Fruit fly (Drosophila melanogaster) S2 (cell line): ENCODE measurements around the gene Femcoat.

Source experiments
- CG8478 ChIP-seq: fragments of >200 bp; optimal IDR thresholded peaks from 2 replicates; lab custom pipeline; 2018
- CTCF ChIP-seq, 2 experiments: fragments of >200 bp; optimal IDR thresholded peaks; 2 replicates each; lab custom pipeline; 2018

Femcoat gene

DNA sequence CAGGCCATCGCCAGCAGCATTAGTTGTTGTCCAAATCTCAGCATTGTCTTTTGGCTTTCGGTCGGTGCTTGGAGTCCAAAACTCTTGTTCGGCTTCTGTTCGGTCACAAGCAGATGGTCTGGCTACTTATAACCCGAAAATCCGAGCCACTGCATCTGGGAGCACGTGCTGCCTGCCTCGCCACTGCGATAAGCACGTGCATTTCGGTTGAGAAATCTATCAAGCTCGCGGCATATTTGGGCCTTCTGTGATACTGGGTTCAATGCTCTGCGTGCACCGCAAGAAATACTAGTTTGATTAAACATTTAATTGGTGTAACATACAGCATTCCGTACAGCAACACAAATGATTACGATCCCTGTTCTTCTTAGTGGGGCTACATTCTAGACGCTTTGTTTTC is at the start of gene Femcoat:
Femcoat (minus strand) TSS at position 101 of the 400 bp plus-strand sequence.
- no peak for TF ChIP-seq CG8478 (lab: Kevin White, UChicago)
- no peak for TF ChIP-seq CTCF (optimal IDR thresholded peaks at IDR 0.05; lab: Kevin White, UChicago)

DNA sequence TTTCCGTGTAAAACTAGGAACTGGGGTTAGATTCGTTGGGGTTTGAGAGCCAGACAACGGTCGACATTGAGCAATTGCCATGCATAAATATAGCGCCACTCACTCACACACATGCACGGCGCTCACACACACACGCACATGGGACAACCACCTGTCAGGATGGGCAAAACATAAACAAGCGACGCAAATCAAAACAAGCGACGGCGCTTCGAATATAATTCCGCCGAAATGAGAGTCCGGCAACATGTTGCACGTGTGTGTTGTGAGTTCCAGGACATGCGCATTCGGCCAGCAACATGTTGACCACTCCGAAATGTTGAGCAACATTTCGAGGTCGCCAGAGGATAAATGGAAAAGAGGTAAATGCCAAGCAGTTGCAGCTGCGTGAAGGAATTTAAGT is 38.1 kb upstream of the Femcoat start:
- no peak for TF ChIP-seq CTCF (optimal IDR thresholded peaks at IDR 0.05; lab: Kevin White, UChicago)
- TF ChIP-seq CG8478 (lab: Kevin White, UChicago) = no peak

DNA sequence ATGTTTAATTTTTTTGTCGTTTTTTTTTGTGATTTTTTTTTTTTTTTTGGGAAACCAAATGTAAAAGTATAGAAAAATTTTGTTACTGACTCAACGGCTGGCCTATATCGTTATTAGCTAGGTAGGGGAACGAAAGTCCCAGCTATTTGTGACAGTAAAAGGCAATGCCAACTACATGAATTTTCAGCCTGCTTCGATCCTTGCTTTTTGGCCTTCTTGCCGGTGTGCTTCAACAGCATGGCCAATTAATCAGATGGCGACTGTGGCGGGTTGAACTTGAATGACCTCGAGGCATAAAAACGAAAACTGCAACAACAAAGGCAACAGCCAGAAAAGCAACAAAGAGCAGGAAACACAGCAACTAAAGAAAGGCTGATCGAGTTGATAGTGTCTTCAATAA is 35.2 kb upstream of the Femcoat start, which contains the start of gene CG15578:
CG15578 (minus strand) TSS at position 101 of the 400 bp plus-strand sequence.
- TF ChIP-seq CTCF (optimal IDR thresholded peaks at IDR 0.05; lab: Kevin White, UChicago) = no peak

DNA sequence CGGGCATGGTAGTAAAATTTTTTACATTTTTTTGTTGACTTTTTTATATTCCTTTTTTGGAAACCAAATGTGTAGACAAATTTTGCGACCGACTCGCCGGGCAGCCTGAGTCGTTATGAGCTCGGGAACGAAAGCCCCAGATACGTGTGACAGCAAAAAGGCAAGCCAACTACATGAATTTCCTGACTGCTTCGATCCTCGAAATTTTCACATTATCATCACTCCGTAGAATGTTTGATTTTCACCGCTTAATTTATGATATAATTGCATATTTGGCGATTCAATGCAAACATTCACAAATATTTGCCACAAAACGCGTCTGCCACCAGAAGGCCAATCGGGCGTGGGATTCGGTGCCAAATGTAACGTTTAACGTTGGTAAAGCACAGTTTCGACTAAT is 34.3 kb upstream of the Femcoat start, which contains the start of gene CG15577:
CG15577 (minus strand) TSS at position 101 of the 400 bp plus-strand sequence.
- TF ChIP-seq CTCF (optimal IDR thresholded peaks at IDR 0.05; lab: Kevin White, UChicago) (no peak), CG8478 (lab: Kevin White, UChicago) (no peak)

DNA sequence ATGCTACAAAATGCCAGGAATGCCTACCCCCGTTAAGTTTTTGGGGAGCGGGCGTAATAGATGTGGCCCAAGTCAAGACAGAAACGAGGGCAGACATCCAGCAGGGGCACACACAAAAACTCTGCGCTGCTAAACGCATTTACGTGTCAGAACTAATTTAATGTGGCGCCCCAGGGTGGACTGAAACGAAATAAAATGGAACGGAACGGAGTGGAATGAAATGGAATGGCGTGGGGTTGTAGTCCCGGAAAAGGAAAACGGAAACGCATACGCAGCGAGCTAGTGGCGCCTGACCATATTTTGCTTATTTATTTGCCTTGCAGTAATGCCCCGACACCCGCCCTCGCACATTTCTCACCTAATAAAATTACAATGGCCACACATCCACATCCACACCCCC is 30.9 kb upstream of the Femcoat start:
- TF ChIP-seq CTCF (optimal IDR thresholded peaks at IDR 0.05; lab: Kevin White, UChicago) (no peak), CG8478 (lab: Kevin White, UChicago) (no peak)

DNA sequence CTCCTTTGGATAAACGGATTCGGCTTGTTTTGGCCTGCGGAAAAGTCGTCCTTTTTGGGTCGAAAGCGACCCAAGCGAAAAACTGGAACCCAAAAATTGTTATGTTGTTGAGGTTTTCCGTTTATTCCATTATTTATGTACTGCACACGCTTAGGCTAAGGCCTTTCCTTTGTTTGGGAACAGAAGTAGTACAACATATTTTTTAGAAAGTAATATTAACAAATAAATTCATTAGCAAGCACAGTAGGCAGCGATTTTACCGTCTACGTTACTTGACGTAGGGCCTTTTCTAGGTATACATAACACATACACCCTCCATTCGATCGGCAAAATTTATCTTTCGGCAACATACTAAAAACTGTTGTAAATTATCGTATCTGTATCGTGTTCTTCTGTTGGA is 25.8 kb upstream of the Femcoat start, which contains the start of gene CG15572:
CG15572 (plus strand) TSS at position 301 of the 400 bp plus-strand sequence.
- TF ChIP-seq CG8478 (lab: Kevin White, UChicago) = no peak
- no peak for TF ChIP-seq CTCF (optimal IDR thresholded peaks at IDR 0.05; lab: Kevin White, UChicago)

DNA sequence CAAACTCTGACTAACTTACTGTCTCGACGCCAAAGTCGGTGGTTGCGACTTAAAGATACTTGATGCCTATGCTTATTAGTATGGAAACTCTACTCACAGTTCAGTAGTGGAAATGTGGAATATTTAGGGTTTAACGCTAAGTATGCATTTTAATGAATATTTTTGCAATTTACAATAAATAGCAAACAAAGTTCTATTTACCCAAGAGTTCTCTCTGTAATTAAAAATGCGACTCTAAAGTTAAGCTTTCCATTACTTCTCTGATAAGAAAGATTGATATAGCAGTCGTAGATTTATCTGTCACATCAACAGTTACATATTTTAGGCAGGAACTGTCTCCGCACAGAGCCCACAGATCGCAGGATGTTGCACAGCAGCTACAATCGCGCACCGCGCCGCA is 23.2 kb upstream of the Femcoat start, which contains the start of gene CG12691:
CG12691 (plus strand) TSS at position 301 of the 400 bp plus-strand sequence.
- TF ChIP-seq CG8478 (lab: Kevin White, UChicago) (no peak), CTCF (optimal IDR thresholded peaks at IDR 0.05; lab: Kevin White, UChicago) (no peak)

DNA sequence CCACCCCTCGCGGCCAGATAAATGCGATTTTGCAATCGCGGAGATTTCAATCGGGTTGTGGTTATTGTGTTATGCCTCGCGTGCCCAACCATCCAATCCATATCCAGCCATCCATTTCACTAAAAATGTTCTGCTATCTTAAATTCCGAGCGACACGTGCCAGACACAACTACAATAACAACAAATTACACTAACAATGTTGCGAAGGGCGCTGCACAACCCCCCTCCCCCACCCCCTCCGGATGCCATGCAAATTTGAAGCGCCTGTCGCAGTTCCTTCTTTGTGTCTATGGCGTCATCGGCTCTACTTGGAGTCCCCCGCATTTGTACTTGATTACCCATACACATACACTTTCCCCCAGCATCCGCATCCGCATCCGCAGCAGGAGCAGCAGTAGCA is 22.7 kb upstream of the Femcoat start:
- TF ChIP-seq CG8478 (lab: Kevin White, UChicago) (no peak), CTCF (optimal IDR thresholded peaks at IDR 0.05; lab: Kevin White, UChicago) (no peak)

DNA sequence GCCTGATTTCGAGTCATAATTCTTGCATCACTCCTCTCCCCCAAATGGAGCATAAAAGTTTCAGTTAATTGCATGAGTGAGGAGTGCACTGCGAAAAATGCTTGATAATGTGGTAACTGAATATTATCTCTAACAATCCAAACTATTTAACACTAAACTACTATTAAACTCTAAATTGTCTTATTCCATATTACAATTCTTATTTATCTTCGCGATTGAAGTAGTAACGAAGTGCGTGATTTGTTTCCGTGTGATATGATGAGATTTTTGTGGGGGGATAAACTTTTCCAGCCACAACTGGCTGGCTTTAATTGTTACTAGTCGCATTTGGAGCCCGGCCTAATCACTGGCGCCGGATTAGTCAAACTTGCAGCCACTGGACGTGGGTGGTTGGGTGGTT is 21.7 kb upstream of the Femcoat start:
- TF ChIP-seq CTCF (optimal IDR thresholded peaks at IDR 0.05; lab: Kevin White, UChicago) (no peak), CG8478 (lab: Kevin White, UChicago) (no peak)

DNA sequence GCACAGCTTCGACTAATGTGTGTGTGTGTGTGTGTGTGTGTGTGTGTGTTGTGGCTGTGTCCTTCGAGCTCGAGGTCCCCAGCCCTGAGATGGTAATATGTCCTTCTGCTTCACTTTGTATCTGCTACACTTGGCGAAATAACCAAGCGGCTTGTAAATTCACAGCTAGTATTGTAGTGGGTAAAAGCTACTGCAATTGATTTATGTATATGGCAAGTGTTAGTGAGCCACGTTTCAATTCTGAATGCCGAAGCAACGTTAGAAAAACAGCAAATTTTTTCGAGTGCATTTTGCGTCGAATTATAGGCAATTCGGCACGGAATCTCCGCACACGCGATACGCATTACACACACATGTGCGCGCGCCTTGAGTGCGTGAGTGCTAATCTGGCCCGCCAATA is 20.0 kb upstream of the Femcoat start:
- no peak for TF ChIP-seq CTCF (optimal IDR thresholded peaks at IDR 0.05; lab: Kevin White, UChicago)
- TF ChIP-seq CG8478 (lab: Kevin White, UChicago) = no peak

DNA sequence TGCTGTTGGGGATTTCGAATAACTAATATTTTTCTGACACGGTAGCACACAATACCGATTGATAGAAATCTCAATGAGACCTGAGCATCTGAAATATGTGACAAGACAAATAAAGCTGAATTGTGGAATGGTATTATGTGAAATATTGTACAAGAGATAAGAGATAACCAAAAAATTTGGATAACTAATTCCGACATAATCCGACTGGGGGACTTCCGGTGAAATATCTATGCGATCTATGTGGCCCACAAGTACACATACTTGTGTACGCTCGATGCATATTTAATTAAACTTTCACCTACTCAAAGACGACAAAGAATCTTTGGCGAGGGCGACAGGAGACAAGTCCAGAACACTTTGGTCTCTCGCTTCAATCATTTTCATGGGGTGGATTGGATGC is 10.1 kb upstream of the Femcoat start, which contains the start of gene CG15576:
CG15576 (minus strand) TSS at position 101 of the 400 bp plus-strand sequence.
- TF ChIP-seq CTCF (optimal IDR thresholded peaks at IDR 0.05; lab: Kevin White, UChicago) (no peak), CG8478 (lab: Kevin White, UChicago) (no peak)

DNA sequence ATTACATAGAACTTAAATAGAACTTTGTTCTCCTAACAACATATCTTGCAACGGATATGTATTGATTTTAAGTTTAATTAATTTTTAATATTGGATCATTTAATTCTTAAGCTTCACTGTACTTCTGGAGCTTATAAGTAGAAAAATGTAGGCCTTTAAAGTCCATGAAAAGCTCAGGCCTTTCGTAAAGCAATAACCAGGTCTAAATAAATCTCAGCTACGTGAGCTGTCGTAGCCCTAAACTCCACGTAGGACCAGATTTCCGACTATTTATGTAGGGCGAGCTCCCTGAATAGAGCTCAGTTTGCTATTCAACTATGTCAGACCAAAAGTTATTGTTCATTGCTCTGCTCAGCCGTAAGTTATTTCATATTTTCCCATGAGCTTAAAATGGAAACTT is 5.5 kb upstream of the Femcoat start, which contains the start of gene CG43135:
CG43135 (plus strand) TSS at position 301 of the 400 bp plus-strand sequence.
- TF ChIP-seq CTCF (optimal IDR thresholded peaks at IDR 0.05; lab: Kevin White, UChicago) = no peak
- TF ChIP-seq CG8478 (lab: Kevin White, UChicago) = no peak

DNA sequence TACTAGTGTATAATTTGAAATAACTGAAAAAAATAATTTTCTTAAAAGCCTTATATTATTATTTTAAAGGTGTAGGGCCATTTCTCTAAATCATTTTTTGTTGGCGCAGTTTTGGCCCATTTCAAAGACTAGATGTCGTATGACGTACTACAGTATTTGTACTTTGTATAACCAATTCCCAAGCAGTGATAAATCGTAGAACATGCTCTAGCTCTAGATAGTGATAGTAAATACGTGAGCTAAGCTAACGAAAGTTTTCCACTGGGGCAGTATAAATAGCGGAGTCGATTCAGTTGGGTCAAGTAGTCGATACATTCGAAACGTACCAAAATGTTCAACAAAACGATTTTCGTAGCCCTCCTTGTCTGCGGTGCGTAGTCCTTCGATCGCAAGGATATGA is 4.4 kb upstream of the Femcoat start, which contains the start of gene CG43134:
CG43134 (plus strand) TSS at position 301 of the 400 bp plus-strand sequence.
- no peak for TF ChIP-seq CG8478 (lab: Kevin White, UChicago)
- no peak for TF ChIP-seq CTCF (optimal IDR thresholded peaks at IDR 0.05; lab: Kevin White, UChicago)

DNA sequence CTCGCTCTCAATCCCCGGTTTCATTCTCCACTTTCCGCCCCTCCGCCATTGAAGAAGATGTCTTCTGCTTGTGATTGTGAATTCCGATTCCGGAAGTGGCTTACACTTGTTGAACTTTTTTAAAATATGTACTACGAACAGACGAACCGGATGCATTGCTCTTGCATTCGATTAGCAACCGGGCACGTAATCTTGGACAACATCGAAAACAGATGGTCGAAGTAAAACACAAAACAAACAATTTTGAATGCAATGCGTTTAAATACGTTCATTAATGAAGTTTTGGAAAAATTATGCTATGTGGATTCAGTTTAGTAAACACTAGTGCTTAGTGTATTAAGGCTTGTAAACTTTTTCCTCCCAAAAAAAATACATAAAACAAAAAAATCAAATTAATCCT is 3.4 kb upstream of the Femcoat start, which contains the start of gene Muc4B:
Muc4B (minus strand) TSS at position 101 of the 400 bp plus-strand sequence.
- TF ChIP-seq CTCF (optimal IDR thresholded peaks at IDR 0.05; lab: Kevin White, UChicago) = no peak

DNA sequence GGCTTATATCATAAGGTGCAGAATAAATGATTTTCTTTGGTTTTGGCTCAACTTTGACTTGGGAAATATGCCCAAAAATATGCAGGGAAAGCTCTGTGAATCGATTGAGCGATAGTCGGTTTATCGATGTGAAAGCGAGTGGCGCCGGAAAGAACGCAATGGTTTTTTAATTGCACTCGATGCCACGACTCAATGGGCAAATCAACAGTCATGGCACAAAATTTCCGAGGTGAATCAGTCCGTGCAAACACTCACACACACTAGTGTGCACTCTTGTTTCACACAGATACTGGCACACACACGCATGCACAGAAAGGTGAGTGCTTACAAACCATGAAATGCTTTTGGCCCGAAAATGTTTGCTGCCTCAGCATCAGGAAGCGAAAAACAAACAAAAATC is 2.5 kb downstream of the Femcoat start:
- no peak for TF ChIP-seq CG8478 (lab: Kevin White, UChicago)
- no peak for TF ChIP-seq CTCF (optimal IDR thresholded peaks at IDR 0.05; lab: Kevin White, UChicago)

DNA sequence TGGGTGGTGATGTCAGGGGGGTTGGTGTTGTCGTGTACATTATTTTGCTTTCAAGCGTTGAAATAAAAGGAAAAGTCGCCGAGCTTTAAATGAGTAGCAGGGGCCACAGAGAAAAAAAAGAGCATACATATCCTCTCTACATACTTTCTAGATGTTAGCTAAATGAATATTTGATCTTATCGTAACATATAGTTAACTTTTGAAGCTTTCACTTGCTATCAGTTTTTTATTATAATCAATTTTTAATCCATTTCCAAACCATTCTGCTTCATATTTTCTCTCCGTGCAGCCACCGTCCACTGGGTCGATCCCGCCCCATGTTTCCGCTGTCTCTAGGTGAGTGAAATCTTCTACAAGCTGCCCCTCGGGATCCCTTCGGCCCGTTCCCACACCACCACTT is 17.6 kb downstream of the Femcoat start:
- TF ChIP-seq CTCF (optimal IDR thresholded peaks at IDR 0.05; lab: Kevin White, UChicago) (no peak), CG8478 (lab: Kevin White, UChicago) (no peak)
